Worm (Caenorhabditis elegans): ENCODE measurements around the gene B0034.5.

The B0034.5 gene

DNA sequence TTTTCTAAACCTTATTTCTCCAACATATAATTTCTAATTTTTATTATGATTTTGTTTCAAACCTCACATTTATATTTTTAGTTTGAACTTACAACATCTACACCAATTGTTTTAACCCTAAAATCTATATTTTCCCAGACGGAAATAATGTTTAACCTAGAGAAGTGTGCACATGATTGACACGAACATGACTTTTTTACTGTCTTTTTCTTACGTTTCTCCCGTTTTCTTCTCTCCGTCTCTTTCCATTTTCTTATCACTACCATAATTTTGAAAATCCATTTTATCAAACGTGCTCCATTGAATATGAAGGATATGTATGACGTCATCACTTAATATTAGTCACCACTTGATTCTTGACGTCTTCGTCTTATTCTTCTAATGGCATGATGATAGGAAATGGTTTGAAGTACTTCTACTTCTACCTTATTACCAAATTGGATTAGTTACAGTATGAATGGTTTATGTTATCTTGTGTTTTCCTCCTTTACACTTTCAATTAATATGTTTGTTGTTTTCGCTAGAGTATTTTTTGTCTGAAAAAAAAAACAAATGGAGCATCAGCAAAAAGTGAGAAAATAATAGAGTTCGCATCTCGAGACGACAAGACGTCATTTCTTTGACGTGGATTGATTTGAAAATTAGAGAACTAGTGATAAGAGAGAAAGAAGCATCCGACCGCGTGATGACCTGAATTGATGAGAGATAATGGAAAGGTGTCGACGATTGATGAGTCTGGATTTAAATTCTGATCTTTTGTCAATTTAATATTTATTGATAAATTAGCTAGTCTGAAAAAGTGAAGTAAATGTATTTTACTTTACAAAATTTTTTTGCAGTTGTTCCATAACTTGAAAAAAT is 42.6 kb downstream of the B0034.5 start (continued):
- peak; percentile 59; the same call in 1 of the 2 replicates for TF ChIP-seq ceh-20 (GFP tag; IDR thresholded peaks at IDR 0.05)
- no peak for TF ChIP-seq zfp-3 (GFP tag; conservative IDR thresholded peaks at IDR 0.05)
- TF ChIP-seq rbr-2 (tag; optimal IDR thresholded peaks at IDR 0.05): no peak
- TF ChIP-seq mes-2 (tag; optimal IDR thresholded peaks at IDR 0.05; ENCODE audit: poor library complexity, severe bottlenecking): peak; percentile 24
- peak; percentile 83 for TF ChIP-seq pqm-1 (tag; optimal IDR thresholded peaks at IDR 0.05)
- TF ChIP-seq F44E2.7 (GFP tag; IDR thresholded peaks at IDR 0.05): no peak
- TF ChIP-seq fkh-10 (GFP tag; optimal IDR thresholded peaks at IDR 0.05): no peak
- TF ChIP-seq snpc-1.2 (GFP tag; IDR thresholded peaks at IDR 0.05): no peak
- no peak for TF ChIP-seq Y105C5A.15 (GFP tag; IDR thresholded peaks at IDR 0.05)
- TF ChIP-seq ceh-82 (tag; optimal IDR thresholded peaks at IDR 0.05): no peak
- no peak for TF ChIP-seq skn-1 (tag; optimal IDR thresholded peaks at IDR 0.05)
- no peak for TF ChIP-seq Y48G9A.11 (GFP tag; IDR thresholded peaks at IDR 0.05)
- no peak for TF ChIP-seq lin-15B (tag; optimal IDR thresholded peaks at IDR 0.05)
- TF ChIP-seq daf-8 (GFP tag; IDR thresholded peaks at IDR 0.05): no peak
- no peak for TF ChIP-seq ztf-7 (tag; optimal IDR thresholded peaks at IDR 0.05)
- no peak for TF ChIP-seq lin-29 (GFP tag; IDR thresholded peaks at IDR 0.05)
- TF ChIP-seq lin-13 (GFP tag; optimal IDR thresholded peaks at IDR 0.05): no peak
- no peak for TF ChIP-seq cey-2 (tag; optimal IDR thresholded peaks at IDR 0.05; ENCODE audit: borderline replicate concordance, insufficient read depth)
- TF ChIP-seq tra-1 (GFP tag; IDR thresholded peaks at IDR 0.05): peak; percentile 70
- TF ChIP-seq dmd-6 (GFP tag; IDR thresholded peaks at IDR 0.05): peak; percentile 87
- TF ChIP-seq lin-39 (tag; optimal IDR thresholded peaks at IDR 0.05): no peak
- peak in 1 of 2 experiments; percentile 26 for TF ChIP-seq hif-1 (tag; optimal IDR thresholded peaks at IDR 0.05)
- TF ChIP-seq nhr-10 (tag; optimal IDR thresholded peaks at IDR 0.05): no peak
- TF ChIP-seq hmg-1.1 (GFP tag; IDR thresholded peaks at IDR 0.05): no peak
- TF ChIP-seq duxl-1 (tag; optimal IDR thresholded peaks at IDR 0.05; ENCODE audit: poor library complexity): no peak
- TF ChIP-seq R02D3.7 (tag; optimal IDR thresholded peaks at IDR 0.05): no peak
- no peak for TF ChIP-seq set-16 (GFP tag; IDR thresholded peaks at IDR 0.05)
- TF ChIP-seq daf-16 (GFP tag; optimal IDR thresholded peaks at IDR 0.05): peak in 1 of 2 experiments; percentile 79
- TF ChIP-seq daf-16 (tag; optimal IDR thresholded peaks at IDR 0.05): peak; percentile 82
- no peak for TF ChIP-seq mxl-2 (GFP tag; conservative IDR thresholded peaks at IDR 0.05)
- TF ChIP-seq nhr-11 (tag; optimal IDR thresholded peaks at IDR 0.05): peak; percentile 66
- no peak for TF ChIP-seq tag-97 (GFP tag; IDR thresholded peaks at IDR 0.05)
- no peak for TF ChIP-seq aha-1 (tag)
- TF ChIP-seq fos-1 (tag; optimal IDR thresholded peaks at IDR 0.05): no peak
- no peak for TF ChIP-seq D1046.2 (GFP tag; IDR thresholded peaks at IDR 0.05)
- 0 out of 2 replicates have a peak, but pooled peaks have one; percentile 15 for TF ChIP-seq mdt-29 (GFP tag; IDR thresholded peaks at IDR 0.05)
- no peak for TF ChIP-seq Y5F2A.4 (GFP tag; optimal IDR thresholded peaks at IDR 0.05)
- no peak for TF ChIP-seq nhr-42 (GFP tag; IDR thresholded peaks at IDR 0.05)
- no peak for TF ChIP-seq ceh-62 (tag; optimal IDR thresholded peaks at IDR 0.05)
- TF ChIP-seq madf-9 (GFP tag; conservative IDR thresholded peaks at IDR 0.05): no peak
- peak; percentile 43 for TF ChIP-seq T20F7.1 (GFP tag; optimal IDR thresholded peaks at IDR 0.05)
- no peak for TF ChIP-seq nhr-102 (tag; optimal IDR thresholded peaks at IDR 0.05)
- no peak for TF ChIP-seq ZK337.2 (GFP tag; IDR thresholded peaks at IDR 0.05)
- TF ChIP-seq ama-1 (optimal IDR thresholded peaks at IDR 0.05): no peak
- TF ChIP-seq jun-1 (tag; optimal IDR thresholded peaks at IDR 0.05): no peak
- TF ChIP-seq hlh-11 (tag; optimal IDR thresholded peaks at IDR 0.05): peak; percentile 77
- TF ChIP-seq nhr-48 (tag; optimal IDR thresholded peaks at IDR 0.05): peak; percentile 22
- peak; percentile 15 for TF ChIP-seq dpl-1 (GFP tag; optimal IDR thresholded peaks at IDR 0.05)
- no peak for TF ChIP-seq egl-27 (tag; optimal IDR thresholded peaks at IDR 0.05)
- TF ChIP-seq spr-1 (tag; optimal IDR thresholded peaks at IDR 0.05): no peak
- no peak for TF ChIP-seq mep-1 (tag; optimal IDR thresholded peaks at IDR 0.05)

All from whole organism, L4 larva.